Fruit fly (Drosophila melanogaster) whole organism: ENCODE measurements around the gene CG45064.

ENCODE experiments used
- CG8478 ChIP-seq: fragments of >200 bp; optimal IDR thresholded peaks from 2 replicates; lab custom pipeline; 2018; ENCODE audit warnings: inconsistent platforms
- Dll ChIP-seq: fragments of >200 bp; optimal IDR thresholded peaks from 2 replicates; lab custom pipeline; 2017
- EcR ChIP-seq, 2 experiments: fragments of >200 bp; optimal IDR thresholded peaks; 2 replicates each; lab custom pipeline; 2017; ENCODE audit warnings: missing biosample characterization in 2 of 2, missing genetic modification characterization in 2 of 2, missing genetic modification reagents in 2 of 2
- pan ChIP-seq: fragments of >200 bp; optimal IDR thresholded peaks from 2 replicates; lab custom pipeline; 2017
- psq ChIP-seq: fragments of >200 bp; optimal IDR thresholded peaks from 2 replicates; lab custom pipeline; 2017
- usp ChIP-seq: fragments of >200 bp; optimal IDR thresholded peaks from 2 replicates; lab custom pipeline; 2017; ENCODE audit warnings: missing biosample characterization, missing genetic modification characterization, mixed read lengths

The CG45064 gene

DNA sequence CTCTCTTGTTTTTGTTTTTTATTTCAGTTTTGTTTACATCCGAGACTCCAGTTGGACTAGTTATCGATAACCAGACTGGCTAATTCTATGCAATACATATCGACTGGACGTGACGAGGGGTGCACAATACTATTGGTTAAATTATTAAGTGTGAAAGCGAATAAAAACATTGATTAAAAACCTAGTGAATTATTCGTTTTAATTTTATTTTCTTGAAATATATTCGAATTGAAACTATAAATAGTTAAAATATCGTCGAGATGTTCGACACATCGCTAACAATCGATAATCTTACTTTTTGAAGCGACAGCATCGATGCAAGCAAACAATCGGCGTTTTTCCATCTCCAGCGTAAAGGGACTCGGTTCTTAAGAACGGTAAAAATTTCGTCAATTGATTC lies 43.3 kb downstream of the CG45064 start, which contains the start of the genes CG32590 and Flo2:
TSS of gene CG32590 (minus strand) at position 60 of the 400 bp plus-strand sequence.
TSS of gene Flo2 (plus strand) at position 330 of the 400 bp plus-strand sequence.
- no peak for TF ChIP-seq EcR (GFP tag; optimal IDR thresholded peaks at IDR 0.05; lab: Kevin White, UChicago)
- TF ChIP-seq psq, result no peak
- no peak for TF ChIP-seq CG8478 (lab: Kevin White, UChicago)
- TF ChIP-seq pan, result no peak
- no peak for TF ChIP-seq Dll (lab: Kevin White, UChicago)
- TF ChIP-seq usp (GFP tag; lab: Kevin White, UChicago), result no peak

DNA sequence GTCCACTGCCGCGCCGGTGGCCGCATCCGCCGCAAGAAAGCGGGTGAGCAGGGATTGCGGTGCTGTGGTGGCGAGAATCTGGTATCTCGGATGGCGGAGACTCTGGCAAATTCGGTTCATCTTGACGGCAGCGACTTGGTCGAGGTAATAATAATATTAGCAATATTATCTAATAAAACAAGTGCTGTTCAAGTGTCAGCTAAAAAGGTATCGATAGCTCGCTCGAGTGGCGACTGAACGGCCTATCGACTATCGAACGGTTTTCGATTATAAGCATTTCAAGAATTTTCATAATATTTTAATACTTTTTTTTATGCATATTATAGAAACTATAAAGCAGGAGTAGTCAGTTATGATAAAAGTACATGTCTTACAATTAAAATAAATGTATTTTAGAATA lies 44.4 kb downstream of the CG45064 start, which contains the start of gene Grx5:
TSS of gene Grx5 (minus strand) at position 216 of the 400 bp plus-strand sequence.
- TF ChIP-seq pan, result no peak
- TF ChIP-seq CG8478 (lab: Kevin White, UChicago), result no peak
- no peak for TF ChIP-seq Dll (lab: Kevin White, UChicago)
- no peak for TF ChIP-seq usp (GFP tag; lab: Kevin White, UChicago)
- no peak for TF ChIP-seq psq
- no peak for TF ChIP-seq EcR (GFP tag; optimal IDR thresholded peaks at IDR 0.05; lab: Kevin White, UChicago)

DNA sequence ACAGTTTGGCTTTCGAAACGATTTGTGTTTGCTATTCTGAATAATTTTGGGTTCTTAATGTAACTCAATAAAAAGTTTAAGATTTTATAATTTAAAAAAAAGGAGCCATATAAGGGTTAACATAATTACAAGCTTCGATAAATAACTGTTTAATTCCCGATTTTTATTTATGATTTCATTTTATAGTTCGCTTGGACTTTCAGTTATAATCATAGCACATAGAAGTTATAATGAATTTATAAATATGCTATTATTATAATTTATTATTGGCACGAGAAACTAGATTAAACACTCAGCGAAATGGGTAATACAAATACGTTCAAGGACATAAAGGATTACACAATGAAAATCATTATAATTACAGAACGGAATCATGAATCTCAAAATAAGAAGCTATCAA lies 46.0 kb downstream of the CG45064 start, which contains the start of gene CG14410:
TSS of gene CG14410 (plus strand) at position 301 of the 400 bp plus-strand sequence.
- TF ChIP-seq usp (GFP tag; lab: Kevin White, UChicago) (no peak), pan (no peak), CG8478 (lab: Kevin White, UChicago) (no peak), psq (no peak), EcR (GFP tag; optimal IDR thresholded peaks at IDR 0.05; lab: Kevin White, UChicago) (no peak), Dll (lab: Kevin White, UChicago) (no peak)

DNA sequence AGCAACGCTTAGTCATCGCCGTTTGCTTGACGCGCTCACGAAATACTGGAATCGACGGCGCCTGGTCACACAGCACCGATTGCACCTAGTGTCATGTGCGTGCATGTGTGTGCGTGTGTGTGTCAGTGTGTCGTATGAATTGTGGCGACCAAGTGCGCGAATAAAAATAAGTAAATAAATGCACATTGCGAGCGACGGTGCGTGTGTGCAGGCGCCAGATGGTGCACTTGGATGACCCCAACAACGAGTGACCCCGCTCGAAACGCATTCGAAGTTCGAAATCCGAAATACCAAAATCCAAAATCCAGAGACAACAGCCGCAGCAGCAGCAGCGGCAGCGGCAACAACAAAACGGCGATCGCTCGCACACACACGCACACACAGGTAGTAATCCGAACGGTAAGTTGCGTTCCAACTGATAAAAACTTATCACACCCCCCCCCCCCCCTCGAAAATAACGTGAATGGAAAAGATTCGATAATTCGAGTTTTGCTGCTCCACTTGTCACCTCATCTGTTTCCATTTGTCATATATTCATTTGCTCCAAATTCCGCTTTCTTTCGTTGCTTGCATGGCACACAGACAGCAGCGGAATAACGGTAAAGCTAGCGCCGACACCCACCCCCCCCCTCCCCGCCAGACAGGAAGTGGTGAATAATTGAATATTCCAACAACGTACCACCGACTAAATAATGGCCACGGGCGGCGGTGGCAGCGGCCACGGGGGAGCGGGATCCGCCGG lies 49.7 kb downstream of the CG45064 start, which contains the start of gene CG14411:
TSS of gene CG14411 (plus strand) at position 86 of the 742 bp plus-strand sequence.
- TF ChIP-seq CG8478 (lab: Kevin White, UChicago) (no peak), Dll (lab: Kevin White, UChicago) (no peak), EcR (GFP tag; optimal IDR thresholded peaks at IDR 0.05; lab: Kevin White, UChicago) (no peak), pan (no peak), psq (no peak), usp (GFP tag; lab: Kevin White, UChicago) (no peak)

DNA sequence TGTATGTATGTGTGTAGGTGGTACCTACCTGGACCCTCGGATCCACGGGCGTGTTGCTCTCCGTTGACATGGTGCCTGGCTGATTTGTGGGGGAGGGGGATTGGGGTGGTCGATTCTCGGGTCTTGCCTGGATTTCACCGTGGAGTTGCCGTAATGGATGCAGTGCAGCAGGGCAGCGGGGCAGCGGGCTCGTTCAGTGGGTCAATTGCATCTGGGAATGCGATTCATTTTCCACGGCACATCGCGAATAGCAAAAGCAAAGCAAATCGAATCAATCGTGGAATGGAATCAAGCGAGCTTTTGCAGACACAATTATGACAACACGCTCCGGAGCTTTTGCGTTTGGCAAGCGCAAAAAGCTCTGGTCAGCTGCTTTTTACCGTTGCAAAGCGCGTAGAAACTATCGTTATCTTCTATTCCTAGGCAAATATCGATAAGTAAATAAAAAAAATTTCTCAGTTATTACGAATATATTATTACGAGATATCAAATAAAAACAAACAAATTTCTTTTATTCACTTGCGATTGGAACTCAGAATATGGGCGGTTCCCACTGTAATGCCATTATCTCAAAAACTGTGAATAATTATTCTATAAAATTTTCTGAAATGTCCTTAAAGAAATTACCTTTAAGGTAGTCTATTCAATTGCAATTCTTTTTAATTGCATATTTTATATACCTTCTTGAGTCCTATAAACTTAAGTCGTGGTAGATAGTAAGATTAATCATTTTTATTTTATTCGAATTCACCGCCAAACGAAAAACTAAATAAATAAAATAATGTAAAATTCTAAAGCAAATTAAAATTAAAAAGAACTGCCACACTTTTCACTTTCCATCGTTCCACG lies 50.4 kb downstream of the CG45064 start, which contains the start of gene CG14408:
TSS of gene CG14408 (minus strand) at position 321 of the 849 bp plus-strand sequence.
- TF ChIP-seq usp (GFP tag; lab: Kevin White, UChicago) (no peak), Dll (lab: Kevin White, UChicago) (no peak), CG8478 (lab: Kevin White, UChicago) (no peak), EcR (GFP tag; optimal IDR thresholded peaks at IDR 0.05; lab: Kevin White, UChicago) (no peak), psq (no peak), pan (no peak)

DNA sequence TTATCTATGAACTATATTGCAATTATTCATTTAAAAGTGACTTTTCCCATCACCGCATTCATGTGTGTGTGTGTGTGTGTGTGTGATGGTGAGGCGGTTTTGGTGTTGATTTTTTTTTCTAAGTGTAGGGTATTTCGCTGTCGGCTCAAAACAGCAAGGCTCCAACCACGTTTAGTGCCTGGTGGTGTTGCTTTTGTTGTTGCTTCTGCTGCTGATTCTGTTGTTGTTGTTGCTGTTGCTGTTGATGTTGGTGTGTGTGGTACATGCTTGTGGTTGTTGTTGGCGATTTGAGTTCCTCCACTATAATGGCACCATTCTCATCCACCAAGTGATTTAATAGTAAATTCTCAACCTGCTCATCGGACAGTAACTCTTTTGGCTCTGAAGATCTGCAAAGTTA lies 54.7 kb downstream of the CG45064 start:
- TF ChIP-seq EcR (GFP tag; optimal IDR thresholded peaks at IDR 0.05; lab: Kevin White, UChicago) (no peak), Dll (lab: Kevin White, UChicago) (no peak), usp (GFP tag; lab: Kevin White, UChicago) (no peak), CG8478 (lab: Kevin White, UChicago) (no peak), psq (no peak), pan (no peak)

DNA sequence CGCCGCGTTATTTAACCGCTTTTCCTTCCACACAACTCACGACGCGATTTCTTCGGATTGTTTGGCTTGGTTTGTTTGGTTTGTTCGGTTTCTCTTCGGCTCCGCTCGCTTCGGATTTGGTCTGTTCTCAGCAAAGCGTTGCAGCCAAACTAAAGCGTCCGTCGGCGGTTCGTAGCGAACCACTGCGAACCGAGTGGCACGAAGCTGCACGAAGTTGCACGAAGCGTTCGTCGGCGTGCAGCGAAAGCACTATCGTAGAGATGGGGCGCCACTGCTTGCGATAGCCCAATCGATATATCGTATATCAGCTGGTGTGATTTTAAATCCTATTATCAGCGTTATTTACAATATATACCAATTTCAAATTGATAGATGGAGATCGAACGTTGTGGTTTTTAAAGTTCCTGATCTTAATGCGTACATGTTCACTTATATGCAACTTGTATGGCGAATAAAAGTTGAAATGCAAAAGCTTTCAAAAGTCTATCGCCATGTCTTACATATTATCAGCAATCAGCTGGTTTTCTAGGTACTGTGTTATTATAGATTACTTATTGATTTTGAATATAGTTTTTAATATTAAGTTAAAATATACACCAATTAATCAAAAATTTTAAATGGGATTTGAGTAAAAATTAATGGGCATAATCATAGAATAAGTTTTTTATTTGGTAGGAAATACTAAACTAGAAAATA lies 56.3 kb downstream of the CG45064 start, which contains the start of gene rut:
TSS of gene rut (minus strand) at position 152 of the 696 bp plus-strand sequence.
- TF ChIP-seq CG8478 (lab: Kevin White, UChicago), result no peak
- TF ChIP-seq EcR (GFP tag; optimal IDR thresholded peaks at IDR 0.05; lab: Kevin White, UChicago), result no peak
- TF ChIP-seq pan, result no peak
- no peak for TF ChIP-seq usp (GFP tag; lab: Kevin White, UChicago)

DNA sequence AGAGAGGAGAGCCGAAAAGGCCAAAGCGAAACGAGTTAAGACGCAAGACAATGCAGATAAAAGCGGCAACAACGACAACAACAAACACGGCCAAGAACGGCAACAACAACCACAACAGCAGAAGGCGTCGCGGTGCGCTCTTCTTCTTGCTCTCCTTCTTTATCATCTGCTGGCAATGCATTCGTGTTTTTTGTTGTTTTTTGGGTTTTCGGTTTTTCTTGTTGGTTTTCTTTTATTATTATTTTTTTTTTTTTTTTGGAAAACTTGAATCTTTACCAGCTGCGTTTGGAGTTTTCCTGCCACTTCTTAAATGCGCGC lies 57.0 kb downstream of the CG45064 start:
- TF ChIP-seq CG8478 (lab: Kevin White, UChicago) (no peak), pan (no peak), psq (no peak), EcR (GFP tag; optimal IDR thresholded peaks at IDR 0.05; lab: Kevin White, UChicago) (no peak), usp (GFP tag; lab: Kevin White, UChicago) (no peak), Dll (lab: Kevin White, UChicago) (no peak)
